Fruit fly (Drosophila melanogaster) whole organism, prepupa: ENCODE data around the gene Tis11.

ENCODE experiments used
- Blimp-1 ChIP-seq: fragments of 200-800 bp; sonication (Bioruptor generic); optimal IDR thresholded peaks from 3 replicates; lab custom pipeline; 2017; ENCODE audit warnings: missing biosample characterization, missing genetic modification characterization, mild to moderate bottlenecking, moderate library complexity, missing genetic modification reagents
- CG10631 ChIP-seq: fragments of 200-800 bp; sonication (Bioruptor generic); optimal IDR thresholded peaks from 2 replicates; lab custom pipeline; 2016; ENCODE audit warnings: missing biosample characterization, missing genetic modification characterization
- CG10669 ChIP-seq: fragments of 200-800 bp; sonication (Bioruptor generic); optimal IDR thresholded peaks from 3 replicates; lab custom pipeline; 2018; ENCODE audit warnings: missing biosample characterization, mild to moderate bottlenecking, missing genetic modification characterization, moderate library complexity
- CG11294 ChIP-seq: fragments of 200-800 bp; sonication (Bioruptor generic); IDR thresholded peaks from 2 replicates; pipeline ENCODE4 v1.3.6; 2022; ENCODE audit warnings: missing biosample characterization, missing genetic modification characterization
- CG11762 ChIP-seq: fragments of 200-800 bp; sonication (Bioruptor generic); optimal IDR thresholded peaks from 3 replicates; lab custom pipeline; 2016; ENCODE audit warnings: missing biosample characterization, missing genetic modification characterization; ENCODE audit not compliant: insufficient read depth
- CG15336 ChIP-seq: fragments of 200-800 bp; sonication (Bioruptor generic); IDR thresholded peaks from 2 replicates; pipeline ENCODE4 v1.3.6; 2022; ENCODE audit warnings: missing biosample characterization, missing genetic modification characterization
- CG16779 ChIP-seq: fragments of 200-800 bp; sonication (Bioruptor generic); optimal IDR thresholded peaks from 3 replicates; lab custom pipeline; 2017; ENCODE audit warnings: missing biosample characterization, mild to moderate bottlenecking, missing genetic modification characterization
- CG32006 ChIP-seq: fragments of 200-800 bp; sonication (Bioruptor generic); optimal IDR thresholded peaks from 3 replicates; lab custom pipeline; 2017; ENCODE audit warnings: missing biosample characterization, mild to moderate bottlenecking, missing genetic modification characterization
- CG3919 ChIP-seq: fragments of 200-800 bp; sonication (Bioruptor generic); optimal IDR thresholded peaks from 3 replicates; lab custom pipeline; 2016; ENCODE audit warnings: missing biosample characterization, missing genetic modification characterization
- CG6163 ChIP-seq: fragments of 200-800 bp; sonication (Bioruptor generic); IDR thresholded peaks from 3 replicates; pipeline ENCODE4 v1.3.6; 2022; ENCODE audit warnings: missing biosample characterization, missing genetic modification characterization
- CG6276 ChIP-seq: fragments of 200-800 bp; sonication (Bioruptor generic); optimal IDR thresholded peaks from 2 replicates; lab custom pipeline; 2017; ENCODE audit warnings: missing biosample characterization, mild to moderate bottlenecking, missing genetic modification characterization
- CG6792 ChIP-seq: fragments of 200-800 bp; sonication (Bioruptor generic); optimal IDR thresholded peaks from 3 replicates; lab custom pipeline; 2016; ENCODE audit warnings: missing biosample characterization, missing genetic modification characterization
- CG6808 ChIP-seq: fragments of 200-800 bp; sonication (Bioruptor generic); optimal IDR thresholded peaks from 3 replicates; lab custom pipeline; 2017; ENCODE audit warnings: missing biosample characterization, missing genetic modification characterization, mild to moderate bottlenecking, moderate library complexity, missing genetic modification reagents
- CG6854 ChIP-seq: fragments of 200-800 bp; sonication (Bioruptor generic); optimal IDR thresholded peaks from 2 replicates; lab custom pipeline; 2017; ENCODE audit warnings: missing biosample characterization, mild to moderate bottlenecking, missing genetic modification characterization
- CG7368 ChIP-seq: fragments of 200-800 bp; sonication (Bioruptor generic); optimal IDR thresholded peaks from 3 replicates; lab custom pipeline; 2016; ENCODE audit warnings: missing biosample characterization, missing genetic modification characterization
- CG8119 ChIP-seq: fragments of 200-800 bp; sonication (Bioruptor generic); IDR thresholded peaks from 3 replicates; pipeline ENCODE4 v1.3.6; 2022; ENCODE audit warnings: missing biosample characterization, missing genetic modification characterization
- CG8632 ChIP-seq: fragments of 200-800 bp; sonication (Bioruptor generic); optimal IDR thresholded peaks from 3 replicates; lab custom pipeline; 2016; ENCODE audit warnings: missing biosample characterization, missing genetic modification characterization
- CG9139 ChIP-seq: fragments of 200-800 bp; sonication (Bioruptor generic); optimal IDR thresholded peaks from 3 replicates; lab custom pipeline; 2017; ENCODE audit warnings: missing biosample characterization, mild to moderate bottlenecking, missing genetic modification characterization
- Eip75B ChIP-seq: fragments of 200-800 bp; sonication (Bioruptor generic); optimal IDR thresholded peaks from 3 replicates; lab custom pipeline; 2016; ENCODE audit warnings: missing biosample characterization, missing genetic modification characterization
- Eip78C ChIP-seq: fragments of 200-800 bp; sonication (Bioruptor generic); peaks from one replicate; lab custom pipeline; 2016; ENCODE audit warnings: missing biosample characterization, missing genetic modification characterization
- Gug ChIP-seq: fragments of 200-800 bp; sonication (Bioruptor generic); IDR thresholded peaks from 2 replicates; pipeline ENCODE4 v1.3.6; 2022; ENCODE audit warnings: missing biosample characterization, missing genetic modification characterization
- Hr39 ChIP-seq: fragments of 200-800 bp; sonication (Bioruptor generic); optimal IDR thresholded peaks from 2 replicates; lab custom pipeline; 2016; ENCODE audit warnings: missing biosample characterization, missing genetic modification characterization
- Hr4 ChIP-seq: fragments of 200-800 bp; sonication (Bioruptor generic); optimal IDR thresholded peaks from 3 replicates; lab custom pipeline; 2016; ENCODE audit warnings: missing biosample characterization, missing genetic modification characterization
- Met ChIP-seq: fragments of 200-800 bp; sonication (Bioruptor generic); optimal IDR thresholded peaks from 3 replicates; lab custom pipeline; 2016; ENCODE audit warnings: missing biosample characterization, missing genetic modification characterization
- OdsH ChIP-seq: fragments of 200-800 bp; sonication (Bioruptor generic); optimal IDR thresholded peaks from 3 replicates; lab custom pipeline; 2016; ENCODE audit warnings: missing biosample characterization, missing genetic modification characterization
- Smox ChIP-seq: fragments of 200-800 bp; sonication (Bioruptor generic); optimal IDR thresholded peaks from 3 replicates; lab custom pipeline; 2016; ENCODE audit warnings: missing biosample characterization, missing genetic modification characterization
- Sox102F ChIP-seq: fragments of 200-800 bp; sonication (Bioruptor generic); optimal IDR thresholded peaks from 2 replicates; lab custom pipeline; 2016; ENCODE audit warnings: missing biosample characterization, mild to moderate bottlenecking, missing genetic modification characterization
- Sox14 ChIP-seq: fragments of 200-800 bp; sonication (Bioruptor generic); optimal IDR thresholded peaks from 3 replicates; lab custom pipeline; 2016; ENCODE audit warnings: missing biosample characterization, missing genetic modification characterization
- Sox15 ChIP-seq: fragments of 200-800 bp; sonication (Bioruptor generic); optimal IDR thresholded peaks from 3 replicates; lab custom pipeline; 2016; ENCODE audit warnings: missing biosample characterization, missing genetic modification characterization
- achi ChIP-seq: fragments of 200-800 bp; sonication (Bioruptor generic); optimal IDR thresholded peaks from 3 replicates; lab custom pipeline; 2016; ENCODE audit warnings: missing biosample characterization, missing genetic modification characterization
- acj6 ChIP-seq: fragments of 200-800 bp; sonication (Bioruptor generic); optimal IDR thresholded peaks from 3 replicates; lab custom pipeline; 2016; ENCODE audit warnings: missing biosample characterization, missing genetic modification characterization
- cyc ChIP-seq: fragments of 200-800 bp; sonication (Bioruptor generic); optimal IDR thresholded peaks from 3 replicates; lab custom pipeline; 2016; ENCODE audit warnings: missing biosample characterization, missing genetic modification characterization
- dac ChIP-seq: fragments of 200-800 bp; sonication (Bioruptor generic); optimal IDR thresholded peaks from 2 replicates; lab custom pipeline; 2017; ENCODE audit warnings: missing biosample characterization, mild to moderate bottlenecking, missing genetic modification characterization
- dsx ChIP-seq: fragments of 200-800 bp; optimal IDR thresholded peaks from 3 replicates; lab custom pipeline; 2019; ENCODE audit warnings: missing biosample characterization, mild to moderate bottlenecking, missing genetic modification characterization, moderate library complexity; ENCODE audit not compliant: poor library complexity, severe bottlenecking
- eg ChIP-seq: fragments of 200-800 bp; sonication (Bioruptor generic); IDR thresholded peaks from 3 replicates; pipeline ENCODE4 v1.3.6; 2022; ENCODE audit warnings: missing biosample characterization, missing genetic modification characterization
- esn ChIP-seq: fragments of 200-800 bp; sonication (Bioruptor generic); optimal IDR thresholded peaks from 2 replicates; lab custom pipeline; 2016; ENCODE audit warnings: missing biosample characterization, mild to moderate bottlenecking, missing genetic modification characterization, moderate library complexity
- fd85E ChIP-seq: fragments of 200-800 bp; sonication (Bioruptor generic); optimal IDR thresholded peaks from 3 replicates; lab custom pipeline; 2016; ENCODE audit warnings: missing biosample characterization, missing genetic modification characterization
- fkh ChIP-seq: fragments of 200-800 bp; sonication (Bioruptor generic); optimal IDR thresholded peaks from 3 replicates; lab custom pipeline; 2017; ENCODE audit warnings: missing biosample characterization, mild to moderate bottlenecking, missing genetic modification characterization, moderate library complexity
- lz ChIP-seq: fragments of 200-800 bp; sonication (Bioruptor generic); optimal IDR thresholded peaks from 3 replicates; lab custom pipeline; 2016; ENCODE audit warnings: missing biosample characterization, missing genetic modification characterization
- net ChIP-seq: fragments of 200-800 bp; sonication (Bioruptor generic); optimal IDR thresholded peaks from 3 replicates; lab custom pipeline; 2016; ENCODE audit warnings: missing biosample characterization, missing genetic modification characterization
- pdm3 ChIP-seq: fragments of 200-800 bp; sonication (Bioruptor generic); optimal IDR thresholded peaks from 3 replicates; lab custom pipeline; 2016; ENCODE audit warnings: missing biosample characterization, missing genetic modification characterization
- spab ChIP-seq: fragments of 200-800 bp; sonication (Bioruptor generic); optimal IDR thresholded peaks from 2 replicates; lab custom pipeline; 2017; ENCODE audit warnings: missing biosample characterization, mild to moderate bottlenecking, missing genetic modification characterization, missing genetic modification reagents
- ss ChIP-seq, 2 experiments: fragments of 200-800 bp; sonication (Bioruptor generic); optimal IDR thresholded peaks; 2 replicates in 1 of 2; 3 replicates in 1 of 2; lab custom pipeline; 2017 to 2018; ENCODE audit warnings: mild to moderate bottlenecking in 2 of 2, missing biosample characterization in 2 of 2, missing genetic modification characterization in 2 of 2, moderate library complexity in 1 of 2
- svp ChIP-seq: fragments of 200-800 bp; sonication (Bioruptor generic); peaks from one replicate; lab custom pipeline; 2016; ENCODE audit warnings: missing biosample characterization, missing genetic modification characterization
- topi ChIP-seq: fragments of 200-800 bp; sonication (Bioruptor generic); optimal IDR thresholded peaks from 3 replicates; lab custom pipeline; 2016; ENCODE audit warnings: missing biosample characterization, missing genetic modification characterization

Gene Tis11

DNA sequence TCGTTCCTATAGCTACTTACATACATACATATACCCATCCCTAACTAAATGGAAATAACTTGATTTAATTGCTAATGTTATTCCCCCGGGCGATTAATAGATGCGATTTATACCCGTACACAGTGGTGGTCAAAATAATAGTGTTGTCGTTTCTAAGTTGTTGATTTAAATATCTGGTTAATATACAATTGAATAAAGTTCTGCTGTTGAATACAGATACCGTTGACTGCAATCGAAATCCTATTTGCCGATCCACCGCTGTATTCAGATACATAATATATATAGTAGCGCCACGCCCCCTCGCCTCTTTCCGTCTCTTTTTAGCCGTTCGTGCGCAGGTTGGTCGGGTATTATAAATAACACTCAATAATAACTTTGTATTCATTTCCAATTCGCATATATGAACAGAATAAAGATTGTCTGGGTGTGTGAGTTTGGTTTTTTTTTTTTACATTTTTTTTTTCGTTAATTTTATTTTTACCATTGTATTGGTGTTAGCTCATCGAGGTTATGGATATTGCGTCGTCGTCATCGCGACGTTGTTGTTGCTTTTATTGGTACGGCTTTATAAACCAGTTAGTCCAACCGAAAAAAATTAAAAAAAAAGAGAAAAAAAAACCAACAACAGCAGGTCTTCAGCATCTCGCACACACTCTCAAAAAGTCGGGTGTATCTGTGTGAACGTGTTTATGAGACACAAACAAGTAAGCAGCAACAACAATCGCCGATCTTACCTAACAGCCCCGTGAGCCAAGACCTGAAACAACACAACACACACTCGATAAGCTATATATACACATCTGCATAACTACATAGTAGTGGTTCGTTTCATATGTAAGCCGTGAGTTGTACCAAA lies 13.3 kb downstream of the Tis11 start (continued):
- TF ChIP-seq CG6276 (GFP tag; lab: Kevin White, UChicago), result peak; percentile 31
- peak; percentile 17 for TF ChIP-seq Smox (GFP tag; lab: Kevin White, UChicago)
- peak; percentile 11 for TF ChIP-seq Hr4 (GFP tag; lab: Kevin White, UChicago)
- peak; percentile 77 for TF ChIP-seq CG6163
- peak; percentile 8 for TF ChIP-seq acj6
- peak; percentile 76 for TF ChIP-seq Eip78C
- TF ChIP-seq CG16779 (tag; lab: Kevin White, UChicago), result peak; percentile 73
- TF ChIP-seq CG7368 (GFP tag; lab: Kevin White, UChicago), result no peak
- peak; percentile 43 for TF ChIP-seq fkh (GFP tag; lab: Kevin White, UChicago)
- TF ChIP-seq CG9139 (GFP tag; lab: Kevin White, UChicago), result peak; percentile 84
- TF ChIP-seq pdm3 (GFP tag; lab: Kevin White, UChicago), result peak; percentile 29
- no peak for TF ChIP-seq lz
- peak; percentile 62 for TF ChIP-seq Sox102F (GFP tag; lab: Kevin White, UChicago)
- TF ChIP-seq CG15336 (GFP tag; lab: Robert Waterston, UW), result peak; percentile 30; the same call in 1 of the 2 replicates
- TF ChIP-seq CG8632 (GFP tag; lab: Kevin White, UChicago), result peak; percentile 29
- TF ChIP-seq, all 60 proteins: peak for 40

DNA sequence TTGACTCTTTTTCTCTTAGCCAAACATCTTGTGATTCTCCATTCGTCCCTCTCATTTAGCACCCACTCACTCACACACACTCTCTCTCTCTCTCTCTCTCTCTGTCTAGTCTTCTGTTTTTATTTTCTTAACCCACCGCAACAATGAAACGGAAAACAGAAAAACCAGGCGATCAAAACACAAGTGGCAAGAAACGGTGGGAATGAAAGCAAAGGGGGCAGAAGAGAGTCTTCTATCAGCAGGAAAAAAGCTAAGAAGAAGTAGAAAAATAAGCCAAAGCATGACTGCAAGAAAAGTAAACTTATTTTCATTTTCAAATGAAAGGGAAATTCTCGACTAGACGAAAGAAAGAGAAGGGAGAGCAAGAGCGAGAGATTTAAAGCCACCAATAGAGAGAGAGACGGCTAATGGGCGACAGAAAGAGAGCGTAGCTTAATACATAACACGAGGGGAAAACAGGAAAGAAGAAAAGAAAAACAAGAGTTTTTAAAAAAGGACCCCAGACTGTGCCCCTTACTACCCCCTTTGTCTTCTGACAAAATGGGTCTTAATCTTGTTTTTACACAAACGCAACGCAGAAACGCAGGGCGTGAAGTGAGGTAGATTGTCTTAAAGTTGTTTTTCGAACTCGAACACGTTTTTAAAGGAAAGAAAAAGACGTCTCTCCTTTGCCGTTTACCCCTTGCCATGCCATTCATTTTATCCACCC lies 14.8 kb downstream of the Tis11 start:
- TF ChIP-seq Hr39 (no peak), CG6276 (GFP tag; lab: Kevin White, UChicago) (peak; percentile 29), CG9139 (GFP tag; lab: Kevin White, UChicago) (peak; percentile 83), svp (GFP tag; lab: Kevin White, UChicago) (peak; percentile 44), Met (GFP tag; lab: Kevin White, UChicago) (peak; percentile 31), CG11762 (no peak), Eip75B (GFP tag; lab: Kevin White, UChicago) (peak; percentile 55), CG8119 (GFP tag; lab: Robert Waterston, UW) (peak; percentile 58; the same call in 2 of the 3 replicates), CG16779 (tag; lab: Kevin White, UChicago) (peak; percentile 32), OdsH (GFP tag; lab: Kevin White, UChicago) (no peak), CG10631 (peak; percentile 4), CG6163 (peak; percentile 71), Gug (GFP tag; lab: Robert Waterston, UW) (no peak), Sox14 (peak; percentile 14), pdm3 (GFP tag; lab: Kevin White, UChicago) (no peak), ss (GFP tag; optimal IDR thresholded peaks at IDR 0.05; lab: Kevin White, UChicago) (peak; percentile 84 to 85), Sox15 (GFP tag; lab: Kevin White, UChicago) (no peak), net (GFP tag; lab: Kevin White, UChicago) (no peak), CG32006 (no peak), Smox (GFP tag; lab: Kevin White, UChicago) (no peak), esn (GFP tag; lab: Kevin White, UChicago) (no peak), dac (no peak), CG6792 (GFP tag; lab: Kevin White, UChicago) (no peak), CG7368 (GFP tag; lab: Kevin White, UChicago) (peak; percentile 22), topi (GFP tag; lab: Kevin White, UChicago) (no peak), CG6854 (GFP tag; lab: Kevin White, UChicago) (peak; percentile 64), eg (GFP tag; lab: Robert Waterston, UW) (no peak), cyc (GFP tag; lab: Kevin White, UChicago) (no peak), spab (GFP tag; lab: Kevin White, UChicago) (peak; percentile 52), Blimp-1 (peak; percentile 67), CG10669 (GFP tag; lab: Kevin White, UChicago) (peak; percentile 20), fd85E (GFP tag; lab: Kevin White, UChicago) (no peak), Sox102F (GFP tag; lab: Kevin White, UChicago) (peak; percentile 21), fkh (GFP tag; lab: Kevin White, UChicago) (peak; percentile 49), achi (GFP tag; lab: Kevin White, UChicago) (no peak), CG3919 (GFP tag; lab: Kevin White, UChicago) (peak; percentile 10), Hr4 (GFP tag; lab: Kevin White, UChicago) (no peak), CG6808 (GFP tag; lab: Kevin White, UChicago) (peak; percentile 77), CG15336 (GFP tag; lab: Robert Waterston, UW) (no peak; the same call in 1 of the 2 replicates), dsx (GFP tag; lab: Kevin White, UChicago) (peak; percentile 86), CG11294 (GFP tag; lab: Robert Waterston, UW) (no peak)
